Worm (Caenorhabditis elegans): ENCODE results near the gene pmt-2.

pmt-2 gene

ce11 chrV:4647857-4648256, 19.5 kb downstream of the pmt-2 start, which contains the start of gene F41F3.3 (continued):
- TF ChIP-seq egl-44 (GFP tag; IDR thresholded peaks at IDR 0.05) = no peak
- no peak for TF ChIP-seq mxl-1 (tag; optimal IDR thresholded peaks at IDR 0.05)
- no peak for TF ChIP-seq lag-1 (GFP tag; IDR thresholded peaks at IDR 0.05)
- TF ChIP-seq cebp-1 (GFP tag; IDR thresholded peaks at IDR 0.05) = no peak
- no peak for TF ChIP-seq cebp-1 (tag; optimal IDR thresholded peaks at IDR 0.05)
- TF ChIP-seq nhr-120 (GFP tag; IDR thresholded peaks at IDR 0.05) = no peak
- TF ChIP-seq lsl-1 (GFP tag; optimal IDR thresholded peaks at IDR 0.05) = no peak
- TF ChIP-seq fkh-3 (tag; optimal IDR thresholded peaks at IDR 0.05) = no peak
- TF ChIP-seq dpl-1 (GFP tag; optimal IDR thresholded peaks at IDR 0.05) = no peak
- no peak for TF ChIP-seq sea-2 (GFP tag; IDR thresholded peaks at IDR 0.05)
- TF ChIP-seq T26A5.8 (tag; optimal IDR thresholded peaks at IDR 0.05) = no peak
- TF ChIP-seq ccch-3 (GFP tag; optimal IDR thresholded peaks at IDR 0.05) = no peak
- no peak for TF ChIP-seq ztf-26 (tag; optimal IDR thresholded peaks at IDR 0.05)
- no peak for TF ChIP-seq pha-4 (tag; optimal IDR thresholded peaks at IDR 0.05)
- TF ChIP-seq F33H1.4 (GFP tag; IDR thresholded peaks at IDR 0.05) = no peak
- no peak for TF ChIP-seq snpc-4 (GFP tag; optimal IDR thresholded peaks at IDR 0.05)
- no peak for TF ChIP-seq snpc-4 (tag; optimal IDR thresholded peaks at IDR 0.05)
- TF ChIP-seq F37B4.10 (GFP tag; IDR thresholded peaks at IDR 0.05) = no peak
- no peak for TF ChIP-seq hmg-1.2 (GFP tag; IDR thresholded peaks at IDR 0.05)
- TF ChIP-seq attf-6 (GFP tag; IDR thresholded peaks at IDR 0.05) = no peak
- peak; percentile 97 for TF ChIP-seq egrh-3 (GFP tag; IDR thresholded peaks at IDR 0.05)
- peak; percentile 24 for TF ChIP-seq repo-1 (tag; optimal IDR thresholded peaks at IDR 0.05)
- no peak for TF ChIP-seq ztf-3 (GFP tag; optimal IDR thresholded peaks at IDR 0.05)
- peak; percentile 10 for TF ChIP-seq ceh-27 (GFP tag; optimal IDR thresholded peaks at IDR 0.05)
- TF ChIP-seq tbp1 (GFP tag; optimal IDR thresholded peaks at IDR 0.05) = no peak
- no peak for TF ChIP-seq unc-62 (GFP tag; optimal IDR thresholded peaks at IDR 0.05)
- TF ChIP-seq atf-7 (tag; optimal IDR thresholded peaks at IDR 0.05) = no peak
- TF ChIP-seq lin-54 (GFP tag; optimal IDR thresholded peaks at IDR 0.05) = no peak
- no peak for TF ChIP-seq egl-18 (GFP tag; IDR thresholded peaks at IDR 0.05)
- no peak for TF ChIP-seq ceh-79 (tag; optimal IDR thresholded peaks at IDR 0.05)
- no peak for TF ChIP-seq ceh-100 (GFP tag; IDR thresholded peaks at IDR 0.05)
- TF ChIP-seq madf-10 (tag; optimal IDR thresholded peaks at IDR 0.05) = no peak
- no peak for TF ChIP-seq let-607 (tag; optimal IDR thresholded peaks at IDR 0.05)
- TF ChIP-seq attf-5 (GFP tag; optimal IDR thresholded peaks at IDR 0.05) = peak; percentile 16
- no peak for TF ChIP-seq ceh-91 (GFP tag; IDR thresholded peaks at IDR 0.05)
- TF ChIP-seq zfh-2 (GFP tag; conservative IDR thresholded peaks at IDR 0.05) = peak; percentile 97
- TF ChIP-seq attf-3 (GFP tag; conservative IDR thresholded peaks at IDR 0.05) = no peak
- TF ChIP-seq let-526 (GFP tag; IDR thresholded peaks at IDR 0.05) = no peak
- no peak for TF ChIP-seq nfyb-1 (GFP tag; IDR thresholded peaks at IDR 0.05)
- no peak for TF ChIP-seq tlf-1 (GFP tag; optimal IDR thresholded peaks at IDR 0.05)
- TF ChIP-seq ceh-58 (GFP tag; IDR thresholded peaks at IDR 0.05) = no peak
- TF ChIP-seq him-1 (tag; optimal IDR thresholded peaks at IDR 0.05) = no peak
- TF ChIP-seq nfya-1 (tag; optimal IDR thresholded peaks at IDR 0.05; ENCODE audit: borderline replicate concordance, insufficient read depth) = no peak
- no peak for TF ChIP-seq ZK185.1 (tag; optimal IDR thresholded peaks at IDR 0.05; ENCODE audit: poor library complexity, severe bottlenecking)
- TF ChIP-seq F57C9.4 (tag; optimal IDR thresholded peaks at IDR 0.05) = no peak
- 0 out of 2 replicates have a peak, but pooled peaks have one; percentile 24 for TF ChIP-seq ekl-4 (GFP tag; IDR thresholded peaks at IDR 0.05)
- no peak for TF ChIP-seq F10E7.11 (tag; optimal IDR thresholded peaks at IDR 0.05)
- TF ChIP-seq B0261.1 (tag; optimal IDR thresholded peaks at IDR 0.05) = no peak
- TF ChIP-seq F52B5.7 (tag; optimal IDR thresholded peaks at IDR 0.05) = peak; percentile 65
- no peak for TF ChIP-seq aptf-2 (GFP tag; conservative IDR thresholded peaks at IDR 0.05)

Data from whole organism, young adult.